Fruit fly (Drosophila melanogaster) whole organism, embryonic: ENCODE measurements around the gene CG5390.

Experiments
- Asciz ChIP-seq: fragments of 200-800 bp; sonication (Bioruptor generic); optimal IDR thresholded peaks from 2 replicates; lab custom pipeline; 2017; ENCODE audit warnings: missing biosample characterization, mild to moderate bottlenecking, missing genetic modification characterization, missing genetic modification reagents
- C15 ChIP-seq: fragments of 200-800 bp; sonication (Bioruptor generic); IDR thresholded peaks from 3 replicates; pipeline ENCODE4 v1.3.6; 2022; ENCODE audit warnings: missing biosample characterization, missing genetic modification characterization
- CG10274 ChIP-seq: fragments of 200-800 bp; sonication (Bioruptor generic); optimal IDR thresholded peaks from 3 replicates; lab custom pipeline; 2017; ENCODE audit warnings: missing biosample characterization, mild to moderate bottlenecking, missing genetic modification characterization
- CG12942 ChIP-seq: fragments of 200-800 bp; sonication (Bioruptor generic); optimal IDR thresholded peaks from 3 replicates; lab custom pipeline; 2016; ENCODE audit warnings: missing biosample characterization, missing genetic modification characterization
- CG14014 ChIP-seq: fragments of 200-800 bp; sonication (Bioruptor generic); IDR thresholded peaks from 2 replicates; pipeline ENCODE4 v1.3.6; 2022; ENCODE audit warnings: missing biosample characterization, missing genetic modification characterization
- CG14441 ChIP-seq: fragments of 200-800 bp; sonication (Bioruptor generic); IDR thresholded peaks from 2 replicates; pipeline ENCODE4 v1.3.6; 2022; ENCODE audit warnings: missing biosample characterization, missing genetic modification characterization
- CG1603 ChIP-seq: fragments of 200-800 bp; sonication (Bioruptor generic); optimal IDR thresholded peaks from 2 replicates; lab custom pipeline; 2019; ENCODE audit warnings: missing biosample characterization, mild to moderate bottlenecking, missing genetic modification characterization, moderate library complexity
- CG17385 ChIP-seq: fragments of 200-800 bp; sonication (Bioruptor generic); optimal IDR thresholded peaks from 3 replicates; lab custom pipeline; 2018; ENCODE audit warnings: missing biosample characterization, mild to moderate bottlenecking, missing genetic modification characterization
- CG18262 ChIP-seq: fragments of 200-800 bp; optimal IDR thresholded peaks from 3 replicates; lab custom pipeline; 2019; ENCODE audit warnings: missing biosample characterization, mild to moderate bottlenecking, missing genetic modification characterization, moderate library complexity
- CG2199 ChIP-seq: fragments of 200-800 bp; sonication (Bioruptor generic); IDR thresholded peaks from 3 replicates; pipeline ENCODE4 v1.3.6; 2022; ENCODE audit warnings: missing biosample characterization, missing genetic modification characterization
- CG30403 ChIP-seq: fragments of 200-800 bp; sonication (Bioruptor generic); optimal IDR thresholded peaks from 3 replicates; lab custom pipeline; 2016; ENCODE audit warnings: missing biosample characterization, missing genetic modification characterization
- CG3407 ChIP-seq: fragments of 200-800 bp; sonication (Bioruptor generic); optimal IDR thresholded peaks from 2 replicates; lab custom pipeline; 2018; ENCODE audit warnings: missing biosample characterization, mild to moderate bottlenecking, missing genetic modification characterization
- CG34224 ChIP-seq: fragments of 200-800 bp; sonication (Bioruptor generic); IDR thresholded peaks from 3 replicates; pipeline ENCODE4 v1.3.6; 2022; ENCODE audit warnings: missing biosample characterization, missing genetic modification characterization; ENCODE audit not compliant: partially characterized antibody
- CG4854 ChIP-seq: fragments of 200-800 bp; sonication (Bioruptor generic); optimal IDR thresholded peaks from 2 replicates; lab custom pipeline; 2016; ENCODE audit warnings: missing biosample characterization, missing genetic modification characterization, inconsistent platforms
- CG5245 ChIP-seq: fragments of 200-800 bp; sonication (Bioruptor generic); optimal IDR thresholded peaks from 3 replicates; lab custom pipeline; 2016; ENCODE audit warnings: missing biosample characterization, missing genetic modification characterization
- CG6689 ChIP-seq: fragments of 200-800 bp; sonication (Bioruptor generic); IDR thresholded peaks from 2 replicates; pipeline ENCODE4 v1.3.6; 2022; ENCODE audit warnings: missing biosample characterization, missing genetic modification characterization
- CG7963 ChIP-seq: fragments of 200-800 bp; sonication (Bioruptor generic); IDR thresholded peaks from 3 replicates; pipeline ENCODE4 v1.3.6; 2022; ENCODE audit warnings: missing biosample characterization, missing genetic modification characterization; ENCODE audit not compliant: partially characterized antibody
- CG8478 ChIP-seq: fragments of >200 bp; optimal IDR thresholded peaks from 2 replicates; lab custom pipeline; 2018
- CG9817 ChIP-seq: fragments of 200-800 bp; sonication (Bioruptor generic); optimal IDR thresholded peaks from 2 replicates; lab custom pipeline; 2018; ENCODE audit warnings: missing biosample characterization, mild to moderate bottlenecking, missing genetic modification characterization, moderate library complexity
- Dad ChIP-seq: fragments of 200-800 bp; sonication (Bioruptor generic); optimal IDR thresholded peaks from 3 replicates; lab custom pipeline; 2016; ENCODE audit warnings: missing biosample characterization, missing genetic modification characterization
- Drgx ChIP-seq: fragments of 200-800 bp; sonication (Bioruptor generic); IDR thresholded peaks from 2 replicates; pipeline ENCODE4 v1.3.6; 2022; ENCODE audit warnings: missing biosample characterization, missing genetic modification characterization
- E2f1 ChIP-seq: fragments of 200-800 bp; sonication (Bioruptor generic); IDR thresholded peaks from 2 replicates; pipeline ENCODE4 v1.3.6; 2022; ENCODE audit warnings: missing biosample characterization, missing genetic modification characterization
- Ets97D ChIP-seq: fragments of 200-800 bp; sonication (Bioruptor generic); optimal IDR thresholded peaks from 3 replicates; lab custom pipeline; 2016; ENCODE audit warnings: missing biosample characterization, missing genetic modification characterization
- Lim3 ChIP-seq: fragments of 200-800 bp; sonication (Bioruptor generic); IDR thresholded peaks from 2 replicates; pipeline ENCODE4 v1.3.6; 2022; ENCODE audit warnings: missing biosample characterization, missing genetic modification characterization
- NC2β ChIP-seq: fragments of 200-800 bp; sonication (Bioruptor generic); optimal IDR thresholded peaks from 2 replicates; lab custom pipeline; 2016; ENCODE audit warnings: missing biosample characterization, missing genetic modification characterization
- Pdp1 ChIP-seq, 2 experiments: fragments of 200-800 bp; sonication (Bioruptor generic); optimal IDR thresholded peaks; 3 replicates each; lab custom pipeline; 2016; ENCODE audit warnings: missing biosample characterization in 2 of 2, missing genetic modification characterization in 2 of 2, mild to moderate bottlenecking in 1 of 2, moderate library complexity in 1 of 2
- Ptx1 ChIP-seq: fragments of 200-800 bp; sonication (Bioruptor generic); IDR thresholded peaks from 2 replicates; pipeline ENCODE4 v1.3.6; 2022; ENCODE audit warnings: missing biosample characterization, missing genetic modification characterization
- Sry-β ChIP-seq: fragments of 200-800 bp; sonication (Bioruptor generic); optimal IDR thresholded peaks from 2 replicates; lab custom pipeline; 2018; ENCODE audit warnings: missing biosample characterization, mild to moderate bottlenecking, missing genetic modification characterization, moderate library complexity
- Xbp1 ChIP-seq: fragments of 200-800 bp; sonication (Bioruptor generic); optimal IDR thresholded peaks from 3 replicates; lab custom pipeline; 2016; ENCODE audit warnings: missing biosample characterization, mild to moderate bottlenecking, missing genetic modification characterization
- ase ChIP-seq: fragments of 200-800 bp; sonication (Bioruptor generic); IDR thresholded peaks from 3 replicates; pipeline ENCODE4 v1.3.6; 2022; ENCODE audit warnings: missing biosample characterization, missing genetic modification characterization
- az2 ChIP-seq: fragments of 200-800 bp; sonication (Bioruptor generic); optimal IDR thresholded peaks from 3 replicates; lab custom pipeline; 2016; ENCODE audit warnings: missing biosample characterization, missing genetic modification characterization
- br ChIP-seq: fragments of >200 bp; optimal IDR thresholded peaks from 2 replicates; lab custom pipeline; 2017
- bsh ChIP-seq, 2 experiments: fragments of 200-800 bp; sonication (Bioruptor generic); optimal IDR thresholded peaks; 2 replicates each; lab custom pipeline; 2017 to 2018; ENCODE audit warnings: mild to moderate bottlenecking in 2 of 2, missing biosample characterization in 2 of 2, missing genetic modification characterization in 2 of 2, moderate library complexity in 1 of 2
- btn ChIP-seq: fragments of 200-800 bp; sonication (Bioruptor generic); optimal IDR thresholded peaks from 2 replicates; lab custom pipeline; 2016; ENCODE audit warnings: missing biosample characterization, missing genetic modification characterization
- cg ChIP-seq: fragments of 200-800 bp; sonication (Bioruptor generic); optimal IDR thresholded peaks from 3 replicates; lab custom pipeline; 2019; ENCODE audit warnings: missing biosample characterization, mild to moderate bottlenecking, missing genetic modification characterization, moderate library complexity
- chn ChIP-seq: fragments of 200-800 bp; sonication (Bioruptor generic); optimal IDR thresholded peaks from 2 replicates; lab custom pipeline; 2016; ENCODE audit warnings: missing biosample characterization, missing genetic modification characterization
- danr ChIP-seq: fragments of 200-800 bp; sonication (Bioruptor generic); IDR thresholded peaks from 2 replicates; pipeline ENCODE4 v1.3.6; 2022; ENCODE audit warnings: missing biosample characterization, missing genetic modification characterization
- ken ChIP-seq: fragments of 200-800 bp; sonication (Bioruptor generic); IDR thresholded peaks from 3 replicates; pipeline ENCODE4 v1.3.6; 2022; ENCODE audit warnings: missing biosample characterization, missing genetic modification characterization
- klu ChIP-seq: fragments of 200-800 bp; sonication (Bioruptor generic); IDR thresholded peaks from 2 replicates; pipeline ENCODE4 v1.3.6; 2022; ENCODE audit warnings: missing biosample characterization, missing genetic modification characterization
- kni ChIP-seq: fragments of 200-800 bp; sonication (Bioruptor generic); optimal IDR thresholded peaks from 3 replicates; lab custom pipeline; 2017; ENCODE audit warnings: mild to moderate bottlenecking, missing biosample characterization, missing genetic modification reagents, missing genetic modification characterization
- maf-S ChIP-seq: fragments of 200-800 bp; sonication (Bioruptor generic); optimal IDR thresholded peaks from 2 replicates; lab custom pipeline; 2016; ENCODE audit warnings: missing biosample characterization, missing genetic modification characterization
- p53 ChIP-seq: fragments of 200-800 bp; sonication (Bioruptor generic); optimal IDR thresholded peaks from 2 replicates; lab custom pipeline; 2016; ENCODE audit warnings: missing biosample characterization, missing genetic modification characterization
- pan ChIP-seq, 4 experiments: fragments of >200 bp in 3 of 4; fragments of 200-800 bp in 1 of 4; sonication (Bioruptor generic) in 1 of 4; optimal IDR thresholded peaks in 3 of 4; IDR thresholded peaks in 1 of 4; 2 replicates each; pipeline versions ENCODE4 v1.3.6 to Lab custom; 2017 to 2022; ENCODE audit warnings: missing biosample characterization in 2 of 4, missing genetic modification characterization in 2 of 4, mixed read lengths in 1 of 4
- pho ChIP-seq: fragments of 200-800 bp; sonication (Bioruptor generic); optimal IDR thresholded peaks from 2 replicates; lab custom pipeline; 2016; ENCODE audit warnings: missing biosample characterization, missing genetic modification characterization
- phol ChIP-seq: fragments of 200-800 bp; sonication (Bioruptor generic); optimal IDR thresholded peaks from 3 replicates; lab custom pipeline; 2018; ENCODE audit warnings: missing biosample characterization, mild to moderate bottlenecking, missing genetic modification characterization, moderate library complexity
- row ChIP-seq: fragments of 200-800 bp; sonication (Bioruptor generic); IDR thresholded peaks from 3 replicates; pipeline ENCODE4 v1.3.6; 2022; ENCODE audit warnings: missing biosample characterization, missing genetic modification characterization
- sc ChIP-seq, 3 experiments: fragments of >200 bp in 2 of 3; fragments of 200-800 bp in 1 of 3; sonication (Bioruptor generic) in 1 of 3; optimal IDR thresholded peaks; 2 replicates in 2 of 3; 3 replicates in 1 of 3; lab custom pipeline; 2017; ENCODE audit warnings: mild to moderate bottlenecking in 1 of 3, missing biosample characterization in 1 of 3, missing genetic modification characterization in 1 of 3, missing genetic modification reagents in 1 of 3
- sens ChIP-seq: fragments of 200-800 bp; sonication (Bioruptor generic); peaks from one replicate; lab custom pipeline; 2016; ENCODE audit warnings: missing biosample characterization, missing genetic modification characterization
- seq ChIP-seq: fragments of 200-800 bp; sonication (Bioruptor generic); IDR thresholded peaks from 2 replicates; pipeline ENCODE4 v1.3.6; 2022; ENCODE audit warnings: missing biosample characterization, missing genetic modification characterization
- stc ChIP-seq: fragments of 200-800 bp; sonication (Bioruptor generic); IDR thresholded peaks from 2 replicates; pipeline ENCODE4 v1.3.6; 2022; ENCODE audit warnings: missing biosample characterization, missing genetic modification characterization
- zfh2 ChIP-seq: fragments of 200-800 bp; sonication (Bioruptor generic); optimal IDR thresholded peaks from 2 replicates; lab custom pipeline; 2016; ENCODE audit warnings: missing biosample characterization, missing genetic modification characterization

CG5390 gene

dm6 chr2L:10276846-10277245 lies 29.5 kb downstream of the CG5390 start (continued):
- TF ChIP-seq CG12942 (GFP tag; lab: Kevin White, UChicago) (no peak), phol (tag; lab: Kevin White, UChicago) (peak; percentile 28), CG9817 (no peak), CG14014 (GFP tag; lab: Robert Waterston, UW) (peak; percentile 28; the same call in 1 of the 2 replicates), danr (GFP tag; lab: Robert Waterston, UW) (no peak), Dad (GFP tag; lab: Kevin White, UChicago) (peak; percentile 7), btn (GFP tag; lab: Kevin White, UChicago) (peak; percentile 17), Ptx1 (GFP tag; lab: Robert Waterston, UW) (peak; percentile 40; the same call in 1 of the 2 replicates), CG2199 (0 out of 3 replicates have a peak, but pooled peaks have one; percentile 34), CG7963 (GFP tag; lab: Robert Waterston, UW) (no peak), ken (GFP tag; lab: Robert Waterston, UW) (0 out of 3 replicates have a peak, but pooled peaks have one; percentile 46), pan (optimal IDR thresholded peaks at IDR 0.05; lab: Kevin White, UChicago) (no peak), pan (GFP tag; optimal IDR thresholded peaks at IDR 0.05 in 1 of 2, IDR thresholded peaks at IDR 0.05 in 1 of 2) (peak in 1 of 2 experiments; percentile 27), chn (peak; percentile 42), sc (optimal IDR thresholded peaks at IDR 0.05; lab: Kevin White, UChicago) (no peak), sc (GFP tag; optimal IDR thresholded peaks at IDR 0.05; lab: Kevin White, UChicago) (no peak), CG4854 (GFP tag; lab: Kevin White, UChicago) (no peak), br (lab: Kevin White, UChicago) (no peak), CG17385 (GFP tag; lab: Kevin White, UChicago) (no peak), E2f1 (GFP tag; lab: Robert Waterston, UW) (peak; percentile 38; the same call in 1 of the 2 replicates), stc (GFP tag; lab: Robert Waterston, UW) (no peak), zfh2 (GFP tag; lab: Kevin White, UChicago) (no peak), row (peak; percentile 37; the same call in 1 of the 3 replicates), az2 (GFP tag; lab: Kevin White, UChicago) (peak; percentile 32), CG34224 (no peak), seq (GFP tag; lab: Robert Waterston, UW) (no peak), p53 (peak; percentile 11), CG18262 (tag; lab: Kevin White, UChicago) (peak; percentile 20), Sry-β (GFP tag; lab: Kevin White, UChicago) (no peak), bsh (GFP tag; optimal IDR thresholded peaks at IDR 0.05; lab: Kevin White, UChicago) (peak; percentile 9 to 22), Lim3 (GFP tag; lab: Robert Waterston, UW) (no peak), CG14441 (GFP tag; lab: Robert Waterston, UW) (peak; percentile 41; the same call in 1 of the 2 replicates), ase (GFP tag; lab: Robert Waterston, UW) (peak; percentile 25; the same call in 1 of the 3 replicates), CG3407 (GFP tag; lab: Kevin White, UChicago) (peak; percentile 18), maf-S (GFP tag; lab: Kevin White, UChicago) (no peak), klu (GFP tag; lab: Robert Waterston, UW) (no peak), CG6689 (GFP tag; lab: Robert Waterston, UW) (peak; percentile 19; the same call in 1 of the 2 replicates), sens (GFP tag; lab: Kevin White, UChicago) (peak; percentile 93), kni (GFP tag; lab: Kevin White, UChicago) (no peak), CG5245 (GFP tag; lab: Kevin White, UChicago) (peak; percentile 10), CG10274 (GFP tag; lab: Kevin White, UChicago) (no peak), Xbp1 (GFP tag; lab: Kevin White, UChicago) (peak; percentile 39), CG1603 (tag; lab: Kevin White, UChicago) (peak; percentile 65), Drgx (GFP tag; lab: Robert Waterston, UW) (peak; percentile 63), Pdp1 (GFP tag; optimal IDR thresholded peaks at IDR 0.05; lab: Kevin White, UChicago) (peak in 1 of 2 experiments; percentile 47), cg (GFP tag; lab: Kevin White, UChicago) (peak; percentile 92), CG8478 (lab: Kevin White, UChicago) (no peak), Ets97D (GFP tag; lab: Kevin White, UChicago) (no peak), CG30403 (GFP tag; lab: Kevin White, UChicago) (peak; percentile 31), Asciz (GFP tag; lab: Kevin White, UChicago) (no peak), C15 (GFP tag; lab: Robert Waterston, UW) (no peak), pho (no peak), NC2β (GFP tag; lab: Kevin White, UChicago) (peak; percentile 50)
